Fruit fly (Drosophila melanogaster): ENCODE results near the gene CG16713.
A peak's percentile ranks its signal among the peaks of the same experiment; 100 is the strongest.

Gene CG16713

dm6 chr2L:3655698-3656105 is 39.5 kb downstream of the CG16713 start (continued):
- TF ChIP-seq CG4282 (GFP tag; optimal IDR thresholded peaks at IDR 0.05), result peak; percentile 95
- peak; percentile 99 for TF ChIP-seq PHDP (tag; optimal IDR thresholded peaks at IDR 0.05)
- TF ChIP-seq CG16813 (GFP tag; IDR thresholded peaks at IDR 0.05; ENCODE audit: partially characterized antibody), result no peak
- TF ChIP-seq CG32532 (GFP tag; IDR thresholded peaks at IDR 0.05), result peak; percentile 99
- peak; percentile 24 for TF ChIP-seq BEAF-32 (GFP tag; optimal IDR thresholded peaks at IDR 0.05)
- TF ChIP-seq cwo (GFP tag; optimal IDR thresholded peaks at IDR 0.05), result peak; percentile 97
- TF ChIP-seq schlank (tag; optimal IDR thresholded peaks at IDR 0.05), result peak; percentile 98
- TF ChIP-seq Poxn (GFP tag; IDR thresholded peaks at IDR 0.05), result peak; percentile 93
- TF ChIP-seq kni (GFP tag; optimal IDR thresholded peaks at IDR 0.05), result peak; percentile 97
- peak; percentile 98 for TF ChIP-seq Sox100B (GFP tag; optimal IDR thresholded peaks at IDR 0.05)
- TF ChIP-seq unc-4 (GFP tag; IDR thresholded peaks at IDR 0.05; ENCODE audit: partially characterized antibody), result peak; percentile 31; the same call in 1 of the 2 replicates
- TF ChIP-seq CG13894 (tag; optimal IDR thresholded peaks at IDR 0.05), result peak; percentile 97
- TF ChIP-seq BtbVII (GFP tag; optimal IDR thresholded peaks at IDR 0.05), result peak; percentile 98
- TF ChIP-seq sens (GFP tag), result peak; percentile 100
- peak; percentile 94 for TF ChIP-seq CG3726 (GFP tag; IDR thresholded peaks at IDR 0.05)
- peak; percentile 99 for TF ChIP-seq CG17829 (tag; optimal IDR thresholded peaks at IDR 0.05)
- peak; percentile 97 for TF ChIP-seq CG6854 (GFP tag; optimal IDR thresholded peaks at IDR 0.05)
- TF ChIP-seq Ravus (GFP tag; IDR thresholded peaks at IDR 0.05), result peak; percentile 94
- peak; percentile 96 for TF ChIP-seq CG6683 (GFP tag; optimal IDR thresholded peaks at IDR 0.05)
- TF ChIP-seq gsb (GFP tag; IDR thresholded peaks at IDR 0.05), result peak; percentile 96
- peak; percentile 98 for TF ChIP-seq Ptx1 (GFP tag; IDR thresholded peaks at IDR 0.05)
- peak; percentile 98 for TF ChIP-seq CG1233 (GFP tag; optimal IDR thresholded peaks at IDR 0.05)
- TF ChIP-seq CG11723 (GFP tag; optimal IDR thresholded peaks at IDR 0.05), result peak; percentile 98
- TF ChIP-seq pnt (GFP tag; optimal IDR thresholded peaks at IDR 0.05), result peak; percentile 98
- TF ChIP-seq zfh2 (GFP tag; optimal IDR thresholded peaks at IDR 0.05), result peak; percentile 98
- TF ChIP-seq E2f2 (GFP tag; IDR thresholded peaks at IDR 0.05), result peak; percentile 87
- peak; percentile 99 for TF ChIP-seq ind (GFP tag; optimal IDR thresholded peaks at IDR 0.05)
- TF ChIP-seq Spps (tag; optimal IDR thresholded peaks at IDR 0.05), result peak; percentile 97
- peak; percentile 99 for TF ChIP-seq unpg (GFP tag; optimal IDR thresholded peaks at IDR 0.05)
- peak; percentile 94 for TF ChIP-seq CG9876 (GFP tag; optimal IDR thresholded peaks at IDR 0.05)
- TF ChIP-seq GATAe (GFP tag; conservative IDR thresholded peaks at IDR 0.05), result peak; percentile 97
- TF ChIP-seq Trl (optimal IDR thresholded peaks at IDR 0.05), result peak; percentile 78 to 89
- peak; percentile 98 for TF ChIP-seq Trl (GFP tag; optimal IDR thresholded peaks at IDR 0.05)
- peak; percentile 100 for TF ChIP-seq grau (tag; optimal IDR thresholded peaks at IDR 0.05)
- peak; percentile 98 for TF ChIP-seq Hsf (GFP tag; optimal IDR thresholded peaks at IDR 0.05)
- peak; percentile 85 for TF ChIP-seq psq (GFP tag; optimal IDR thresholded peaks at IDR 0.05)
- TF ChIP-seq abd-A (tag; optimal IDR thresholded peaks at IDR 0.05), result peak; percentile 96
- peak; percentile 93 for TF ChIP-seq Lhr (GFP tag; optimal IDR thresholded peaks at IDR 0.05)
- peak; percentile 97 for TF ChIP-seq CG3407 (GFP tag; optimal IDR thresholded peaks at IDR 0.05)
- peak; percentile 98 for TF ChIP-seq CG30403 (GFP tag; optimal IDR thresholded peaks at IDR 0.05)
- no peak for TF ChIP-seq CG14860 (GFP tag; IDR thresholded peaks at IDR 0.05; ENCODE audit: partially characterized antibody)
- peak; percentile 98 for TF ChIP-seq Atf6 (GFP tag; IDR thresholded peaks at IDR 0.05)
- peak; percentile 97 for TF ChIP-seq CG9215 (GFP tag; IDR thresholded peaks at IDR 0.05)
- peak; percentile 98 for TF ChIP-seq Awh (GFP tag; IDR thresholded peaks at IDR 0.05)
- TF ChIP-seq Drgx (GFP tag; IDR thresholded peaks at IDR 0.05), result peak; percentile 100
- peak; percentile 97 for TF ChIP-seq wdn (GFP tag; IDR thresholded peaks at IDR 0.05)
- TF ChIP-seq CG2120 (GFP tag; optimal IDR thresholded peaks at IDR 0.05), result peak; percentile 99
- TF ChIP-seq Sox102F (GFP tag; optimal IDR thresholded peaks at IDR 0.05), result peak; percentile 99
- TF ChIP-seq knrl (GFP tag; IDR thresholded peaks at IDR 0.05; ENCODE audit: partially characterized antibody), result no peak
- TF ChIP-seq ro (GFP tag; IDR thresholded peaks at IDR 0.05), result peak; percentile 93
- TF ChIP-seq CG11504 (tag; optimal IDR thresholded peaks at IDR 0.05), result peak; percentile 97
